ENCODE assay signal across 7 worm cellular contexts in the genomic region with DNA sequence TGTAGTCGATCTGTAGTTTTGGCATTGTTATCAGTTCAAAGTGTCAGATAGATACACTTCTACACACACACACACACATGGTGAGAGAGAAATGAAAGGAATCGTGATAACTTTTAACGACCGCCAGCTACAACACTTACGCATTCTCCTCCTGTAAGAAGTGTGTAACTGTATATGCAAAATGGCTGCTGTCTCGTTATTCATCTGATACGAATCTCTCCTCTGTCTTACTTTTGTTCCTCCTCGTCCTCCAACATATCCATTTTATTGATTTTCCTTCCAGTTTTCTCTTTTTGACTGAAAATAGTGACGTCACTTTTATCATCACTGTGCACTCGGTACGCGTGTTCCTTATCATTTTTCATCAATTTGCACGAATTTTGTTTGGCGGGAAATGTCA.
TF ChIP-seq lines count a peak whose summit lies in the region.

No protein-coding gene starts in this region.

TF ChIP-seq in whole organism, L1 larva, 84 proteins besides CTCF, POLR2A, EP300 and RAD21 (continues in another document):
- TF ChIP-seq dpl-1 (GFP tag; optimal IDR thresholded peaks at IDR 0.05; lab: Kevin White, UChicago) (no peak), egl-13 (tag; optimal IDR thresholded peaks at IDR 0.05; lab: Kevin White, UChicago) (no peak), nhr-20 (tag; optimal IDR thresholded peaks at IDR 0.05; lab: Kevin White, UChicago) (peak; percentile 11), nhr-237 (tag; optimal IDR thresholded peaks at IDR 0.05; lab: Kevin White, UChicago) (no peak), irx-1 (tag; optimal IDR thresholded peaks at IDR 0.05; lab: Kevin White, UChicago) (no peak), skn-1 (tag; optimal IDR thresholded peaks at IDR 0.05; lab: Kevin White, UChicago) (no peak), ztf-11 (tag; optimal IDR thresholded peaks at IDR 0.05; lab: Kevin White, UChicago) (no peak), pag-3 (tag; optimal IDR thresholded peaks at IDR 0.05; lab: Kevin White, UChicago; ENCODE audit: borderline replicate concordance, insufficient read depth) (no peak), zip-4 (GFP tag; optimal IDR thresholded peaks at IDR 0.05; lab: Kevin White, UChicago) (no peak), nhr-71 (tag; optimal IDR thresholded peaks at IDR 0.05; lab: Kevin White, UChicago) (peak; percentile 10), lin-15B (tag; optimal IDR thresholded peaks at IDR 0.05; lab: Kevin White, UChicago) (no peak), lin-35 (GFP tag; optimal IDR thresholded peaks at IDR 0.05; lab: Kevin White, UChicago) (peak in 1 of 2 experiments; percentile 12)

TF ChIP-seq in whole organism, L2 larva, 48 proteins besides CTCF, POLR2A, EP300 and RAD21:
- TF ChIP-seq ztf-1 (GFP tag; conservative IDR thresholded peaks at IDR 0.05; lab: Robert Waterston, UW) (no peak), ama-1 (optimal IDR thresholded peaks at IDR 0.05; lab: Kevin White, UChicago) (peak; percentile 1), nhr-129 (tag; optimal IDR thresholded peaks at IDR 0.05; lab: Kevin White, UChicago) (no peak), fos-1 (tag; optimal IDR thresholded peaks at IDR 0.05; lab: Kevin White, UChicago) (peak; percentile 64), sma-9 (GFP tag; optimal IDR thresholded peaks at IDR 0.05; lab: Kevin White, UChicago) (peak; percentile 45), sma-9 (tag; optimal IDR thresholded peaks at IDR 0.05; lab: Kevin White, UChicago) (no peak), ztf-11 (tag; optimal IDR thresholded peaks at IDR 0.05; lab: Kevin White, UChicago) (no peak)
TF ChIP-seq in whole organism, L2 larva: peak in this region for 3.

TF ChIP-seq in whole organism, L3 larva, 47 proteins besides CTCF, POLR2A, EP300 and RAD21 (continues in another document):
- TF ChIP-seq ztf-11 (tag; optimal IDR thresholded peaks at IDR 0.05; lab: Kevin White, UChicago) (no peak), elt-3 (tag; optimal IDR thresholded peaks at IDR 0.05; lab: Kevin White, UChicago) (no peak), elt-2 (tag; optimal IDR thresholded peaks at IDR 0.05; lab: Kevin White, UChicago) (peak; percentile 83), eor-1 (tag; optimal IDR thresholded peaks at IDR 0.05; lab: Kevin White, UChicago) (no peak), pqm-1 (tag; optimal IDR thresholded peaks at IDR 0.05; lab: Kevin White, UChicago) (peak; percentile 74), snpc-4 (tag; optimal IDR thresholded peaks at IDR 0.05; lab: Kevin White, UChicago) (no peak), ceh-16 (tag; optimal IDR thresholded peaks at IDR 0.05; lab: Kevin White, UChicago) (no peak), tbx-2 (tag; optimal IDR thresholded peaks at IDR 0.05; lab: Kevin White, UChicago) (no peak), fkh-10 (GFP tag; optimal IDR thresholded peaks at IDR 0.05; lab: Kevin White, UChicago) (no peak), unc-62 (GFP tag; optimal IDR thresholded peaks at IDR 0.05; lab: Kevin White, UChicago) (no peak), mdl-1 (tag; optimal IDR thresholded peaks at IDR 0.05; lab: Kevin White, UChicago) (no peak), fos-1 (tag; optimal IDR thresholded peaks at IDR 0.05; lab: Kevin White, UChicago) (no peak), pha-4 (tag; optimal IDR thresholded peaks at IDR 0.05; lab: Kevin White, UChicago) (no peak), nfya-1 (tag; optimal IDR thresholded peaks at IDR 0.05; lab: Kevin White, UChicago; ENCODE audit: insufficient read depth) (no peak)

TF ChIP-seq in whole organism, L4 larva, 104 proteins besides CTCF, POLR2A, EP300 and RAD21 (continues in another document):
- TF ChIP-seq lin-39 (tag; optimal IDR thresholded peaks at IDR 0.05; lab: Kevin White, UChicago) (no peak), mxl-2 (GFP tag; conservative IDR thresholded peaks at IDR 0.05; lab: Robert Waterston, UW) (no peak), php-3 (GFP tag; IDR thresholded peaks at IDR 0.05; lab: Robert Waterston, UW) (peak; percentile 43; the same call in 1 of the 2 replicates), T20F7.1 (GFP tag; optimal IDR thresholded peaks at IDR 0.05; lab: Kevin White, UChicago) (no peak), hlh-11 (tag; optimal IDR thresholded peaks at IDR 0.05; lab: Kevin White, UChicago) (peak; percentile 51), R02D3.7 (tag; optimal IDR thresholded peaks at IDR 0.05; lab: Kevin White, UChicago) (no peak), madf-5 (GFP tag; IDR thresholded peaks at IDR 0.05; lab: Robert Waterston, UW) (no peak), fos-1 (tag; optimal IDR thresholded peaks at IDR 0.05; lab: Kevin White, UChicago) (no peak), nhr-77 (tag; optimal IDR thresholded peaks at IDR 0.05; lab: Kevin White, UChicago) (peak; percentile 40), hlh-30 (tag; optimal IDR thresholded peaks at IDR 0.05; lab: Kevin White, UChicago; ENCODE audit: insufficient read depth) (peak; percentile 34), ceh-28 (tag; optimal IDR thresholded peaks at IDR 0.05; lab: Kevin White, UChicago) (no peak), mep-1 (tag; optimal IDR thresholded peaks at IDR 0.05; lab: Kevin White, UChicago) (peak; percentile 0), unc-130 (GFP tag; optimal IDR thresholded peaks at IDR 0.05; lab: Kevin White, UChicago) (no peak), F26F4.8 (GFP tag; conservative IDR thresholded peaks at IDR 0.05; lab: Robert Waterston, UW) (no peak)

TF ChIP-seq in whole organism, late embryonic, 69 proteins besides CTCF, POLR2A, EP300 and RAD21:
- TF ChIP-seq T23F11.4 (GFP tag; optimal IDR thresholded peaks at IDR 0.05; lab: Kevin White, UChicago) (no peak), elt-2 (tag; optimal IDR thresholded peaks at IDR 0.05; lab: Kevin White, UChicago) (peak; percentile 59)
TF ChIP-seq in whole organism, late embryonic: peak in this region for 1.

TF ChIP-seq in whole organism, mixed stage, embryonic, 35 proteins besides CTCF, POLR2A, EP300 and RAD21:
- peak; percentile 32 for TF ChIP-seq nhr-28 (tag; optimal IDR thresholded peaks at IDR 0.05; lab: Kevin White, UChicago)
- no peak for TF ChIP-seq zip-8 (tag; optimal IDR thresholded peaks at IDR 0.05; lab: Kevin White, UChicago)

TF ChIP-seq in whole organism, young adult, 124 proteins besides CTCF, POLR2A, EP300 and RAD21:
- TF ChIP-seq atf-7 (tag; optimal IDR thresholded peaks at IDR 0.05; lab: Kevin White, UChicago) (peak; percentile 95), F55B11.4 (tag; optimal IDR thresholded peaks at IDR 0.05; lab: Kevin White, UChicago; ENCODE audit: borderline replicate concordance, insufficient read depth) (no peak), nhr-80 (tag; optimal IDR thresholded peaks at IDR 0.05; lab: Kevin White, UChicago) (peak; percentile 54)
